Worm (Caenorhabditis elegans): ENCODE results near the gene tsp-17.

DNA sequence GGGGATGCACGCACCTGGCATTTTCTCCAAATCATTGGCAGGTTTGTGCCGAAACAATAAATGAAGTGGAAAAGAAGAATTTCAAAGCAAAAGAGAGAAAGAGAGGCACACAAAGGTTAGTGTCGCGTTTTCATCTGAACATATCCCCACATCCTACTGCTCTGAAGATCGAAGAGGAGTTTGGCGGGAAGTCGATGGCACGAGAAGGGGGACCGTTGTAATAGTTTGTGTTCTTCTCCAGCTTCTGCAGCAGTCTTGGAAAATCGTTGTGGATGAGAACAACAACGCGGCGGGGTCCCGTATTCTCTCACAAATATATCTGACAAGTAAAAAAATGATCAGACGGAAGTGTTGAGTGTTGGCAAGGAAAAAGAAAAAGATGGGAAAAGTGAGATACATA is 35.0 kb upstream of the tsp-17 start:
- TF ChIP-seq nhr-28 (tag; optimal IDR thresholded peaks at IDR 0.05) (no peak), pha-4 (tag; optimal IDR thresholded peaks at IDR 0.05) (no peak), nhr-76 (tag; optimal IDR thresholded peaks at IDR 0.05) (no peak), ztf-11 (tag; optimal IDR thresholded peaks at IDR 0.05) (no peak), ces-1 (GFP tag; optimal IDR thresholded peaks at IDR 0.05) (no peak), elt-3 (tag; optimal IDR thresholded peaks at IDR 0.05) (no peak), sem-2 (GFP tag; optimal IDR thresholded peaks at IDR 0.05) (no peak), sptf-1 (tag; optimal IDR thresholded peaks at IDR 0.05) (no peak), unc-62 (GFP tag; optimal IDR thresholded peaks at IDR 0.05) (no peak), lin-13 (tag; optimal IDR thresholded peaks at IDR 0.05) (no peak), nhr-12 (tag; optimal IDR thresholded peaks at IDR 0.05) (no peak), nhr-237 (tag; optimal IDR thresholded peaks at IDR 0.05) (no peak), blmp-1 (tag; optimal IDR thresholded peaks at IDR 0.05) (no peak)

All from whole organism, mixed stage, embryonic.